Worm (Caenorhabditis elegans): ENCODE measurements around the gene dpy-31.

Gene dpy-31

DNA sequence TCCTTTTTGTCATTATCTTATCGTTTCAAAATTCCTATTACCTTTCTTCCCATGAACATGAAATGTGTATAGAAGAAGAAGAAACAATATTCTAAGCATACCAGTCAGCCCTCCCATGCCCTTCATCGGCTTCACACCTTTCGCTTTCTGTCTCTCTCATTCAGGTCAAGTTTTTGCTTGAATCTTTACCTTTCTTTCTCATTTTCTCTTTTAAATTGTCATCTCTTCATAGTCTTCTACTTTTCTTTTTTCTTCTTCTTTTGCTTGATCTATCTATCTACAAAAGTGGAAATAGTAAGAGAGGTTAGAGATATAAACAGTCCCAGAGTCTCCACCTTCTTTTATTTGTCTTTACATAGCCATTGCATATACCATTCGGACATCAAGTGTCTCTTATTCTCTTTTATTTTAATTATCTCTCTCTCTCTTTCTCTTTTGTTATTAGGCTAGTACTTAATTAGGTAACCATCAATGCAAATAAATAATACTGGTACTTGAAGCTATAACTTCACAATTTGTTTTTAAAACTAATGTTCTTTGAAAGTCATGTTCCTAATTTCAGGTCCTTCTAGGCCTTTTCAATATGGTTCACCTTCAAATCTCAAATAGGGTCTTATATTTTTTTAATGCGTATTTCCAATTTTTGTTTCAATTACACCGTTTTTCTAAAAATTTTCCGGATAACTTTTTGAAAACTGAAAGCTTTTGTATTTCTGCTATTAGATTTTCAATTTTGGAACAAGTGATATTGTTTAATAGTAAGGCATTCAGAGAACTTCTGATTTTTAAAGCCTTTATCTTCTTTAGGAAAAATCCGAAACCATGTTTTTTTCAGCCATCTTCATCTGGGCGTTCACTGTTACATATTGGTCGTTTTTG, at the start of gene dpy-31:
dpy-31 (plus strand) TSS at position 829 of the 879 bp plus-strand sequence.
- TF ChIP-seq nhr-25 (tag; optimal IDR thresholded peaks at IDR 0.05; ENCODE audit: borderline replicate concordance, insufficient read depth) (peak; percentile 64), dmd-6 (GFP tag; IDR thresholded peaks at IDR 0.05) (no peak), mdl-1 (tag; optimal IDR thresholded peaks at IDR 0.05) (peak in 1 of 2 experiments; percentile 15), ZK337.2 (GFP tag; IDR thresholded peaks at IDR 0.05) (no peak), dve-1 (tag; optimal IDR thresholded peaks at IDR 0.05; ENCODE audit: insufficient read depth) (peak; percentile 40), mep-1 (tag; optimal IDR thresholded peaks at IDR 0.05) (peak; percentile 58), ctbp-1 (GFP tag; IDR thresholded peaks at IDR 0.05) (no peak), cey-2 (tag; optimal IDR thresholded peaks at IDR 0.05; ENCODE audit: borderline replicate concordance, insufficient read depth) (peak; percentile 34), lsy-2 (tag; optimal IDR thresholded peaks at IDR 0.05) (peak in 1 of 2 experiments; percentile 44), nhr-28 (tag; optimal IDR thresholded peaks at IDR 0.05) (peak; percentile 21), dpl-1 (GFP tag; optimal IDR thresholded peaks at IDR 0.05) (no peak), nhr-10 (tag; optimal IDR thresholded peaks at IDR 0.05) (peak; percentile 6), nhr-77 (tag; optimal IDR thresholded peaks at IDR 0.05) (peak; percentile 12), hlh-11 (tag; optimal IDR thresholded peaks at IDR 0.05) (peak; percentile 13), egl-27 (tag; optimal IDR thresholded peaks at IDR 0.05) (no peak), unc-62 (GFP tag; optimal IDR thresholded peaks at IDR 0.05 in 1 of 2) (peak in 1 of 2 experiments; percentile 95), unc-62 (tag; optimal IDR thresholded peaks at IDR 0.05) (no peak), nhr-11 (tag; optimal IDR thresholded peaks at IDR 0.05) (no peak)

DNA sequence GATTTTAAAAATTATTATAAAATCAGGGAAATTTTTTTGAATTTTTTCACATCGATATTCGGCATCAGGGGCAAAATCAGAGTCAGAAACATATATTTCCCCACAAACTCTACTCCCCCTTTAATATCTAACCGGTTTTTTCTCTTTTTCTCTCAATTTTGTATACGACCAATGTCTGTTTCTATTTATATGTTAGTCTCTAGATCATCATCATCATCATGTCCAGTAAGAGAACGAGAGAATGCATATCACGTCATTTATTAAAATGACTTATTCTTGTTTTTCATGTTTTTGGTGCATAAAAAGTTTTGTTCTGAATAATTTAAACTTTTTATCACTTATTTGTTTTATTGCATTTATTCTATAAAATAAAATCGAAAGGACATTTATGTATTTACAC, 49.4 kb upstream of the dpy-31 start:
- TF ChIP-seq duxl-1 (tag; optimal IDR thresholded peaks at IDR 0.05; ENCODE audit: poor library complexity): no peak
- peak; percentile 2 for TF ChIP-seq mep-1 (tag; optimal IDR thresholded peaks at IDR 0.05)
- TF ChIP-seq ctbp-1 (GFP tag; IDR thresholded peaks at IDR 0.05): 0 out of 2 replicates have a peak, but pooled peaks have one; percentile 37
- TF ChIP-seq lin-38 (GFP tag; IDR thresholded peaks at IDR 0.05): no peak
- 0 out of 2 replicates have a peak, but pooled peaks have one; percentile 7 for TF ChIP-seq T26A8.4 (GFP tag; IDR thresholded peaks at IDR 0.05)
- no peak for TF ChIP-seq F26F4.8 (GFP tag; conservative IDR thresholded peaks at IDR 0.05)
- no peak for TF ChIP-seq mxl-3 (GFP tag; optimal IDR thresholded peaks at IDR 0.05)

- TF ChIP-seq ctbp-1 (GFP tag; IDR thresholded peaks at IDR 0.05) (peak; percentile 84), Y5F2A.4 (GFP tag; optimal IDR thresholded peaks at IDR 0.05) (no peak), tag-97 (GFP tag; IDR thresholded peaks at IDR 0.05) (no peak), mdl-1 (tag; optimal IDR thresholded peaks at IDR 0.05) (peak; percentile 87 to 88), lim-7 (GFP tag; IDR thresholded peaks at IDR 0.05) (no peak), saeg-2 (GFP tag; IDR thresholded peaks at IDR 0.05) (0 out of 2 replicates have a peak, but pooled peaks have one; percentile 37), T20F7.1 (GFP tag; optimal IDR thresholded peaks at IDR 0.05) (peak; percentile 74), daf-16 (GFP tag; optimal IDR thresholded peaks at IDR 0.05) (peak in 1 of 2 experiments; percentile 24), daf-16 (tag; optimal IDR thresholded peaks at IDR 0.05) (peak; percentile 82), nhr-111 (GFP tag; optimal IDR thresholded peaks at IDR 0.05) (no peak), Y48G9A.11 (GFP tag; IDR thresholded peaks at IDR 0.05) (no peak), dmd-8 (GFP tag; IDR thresholded peaks at IDR 0.05) (no peak), Y105C5A.15 (GFP tag; IDR thresholded peaks at IDR 0.05) (no peak), lin-39 (tag; optimal IDR thresholded peaks at IDR 0.05) (no peak), F44E2.7 (GFP tag; IDR thresholded peaks at IDR 0.05) (no peak), nhr-28 (tag; optimal IDR thresholded peaks at IDR 0.05) (peak; percentile 65), nhr-25 (tag; optimal IDR thresholded peaks at IDR 0.05; ENCODE audit: borderline replicate concordance, insufficient read depth) (peak; percentile 35), jun-1 (tag; optimal IDR thresholded peaks at IDR 0.05) (peak; percentile 65), fos-1 (tag; optimal IDR thresholded peaks at IDR 0.05) (no peak), lin-13 (GFP tag; optimal IDR thresholded peaks at IDR 0.05) (peak; percentile 28), ceh-82 (tag; optimal IDR thresholded peaks at IDR 0.05) (no peak), aly-2 (tag; optimal IDR thresholded peaks at IDR 0.05) (no peak), nhr-6 (tag; optimal IDR thresholded peaks at IDR 0.05) (peak; percentile 92), madf-5 (GFP tag; IDR thresholded peaks at IDR 0.05) (no peak), mep-1 (tag; optimal IDR thresholded peaks at IDR 0.05) (peak; percentile 88), F49E8.2 (tag; optimal IDR thresholded peaks at IDR 0.05; ENCODE audit: borderline replicate concordance) (no peak), set-16 (GFP tag; IDR thresholded peaks at IDR 0.05) (no peak), aha-1 (tag) (peak; percentile 72)
These were observed 48.2 kb upstream of the dpy-31 start, which contains the start of gene ogt-1 for ce11 chrIII:7153747-7154238. TSS of gene ogt-1 (minus strand) at chrIII:7153797.
